Fruit fly (Drosophila melanogaster): ENCODE measurements around the gene CG4592.

CG4592 gene

DNA sequence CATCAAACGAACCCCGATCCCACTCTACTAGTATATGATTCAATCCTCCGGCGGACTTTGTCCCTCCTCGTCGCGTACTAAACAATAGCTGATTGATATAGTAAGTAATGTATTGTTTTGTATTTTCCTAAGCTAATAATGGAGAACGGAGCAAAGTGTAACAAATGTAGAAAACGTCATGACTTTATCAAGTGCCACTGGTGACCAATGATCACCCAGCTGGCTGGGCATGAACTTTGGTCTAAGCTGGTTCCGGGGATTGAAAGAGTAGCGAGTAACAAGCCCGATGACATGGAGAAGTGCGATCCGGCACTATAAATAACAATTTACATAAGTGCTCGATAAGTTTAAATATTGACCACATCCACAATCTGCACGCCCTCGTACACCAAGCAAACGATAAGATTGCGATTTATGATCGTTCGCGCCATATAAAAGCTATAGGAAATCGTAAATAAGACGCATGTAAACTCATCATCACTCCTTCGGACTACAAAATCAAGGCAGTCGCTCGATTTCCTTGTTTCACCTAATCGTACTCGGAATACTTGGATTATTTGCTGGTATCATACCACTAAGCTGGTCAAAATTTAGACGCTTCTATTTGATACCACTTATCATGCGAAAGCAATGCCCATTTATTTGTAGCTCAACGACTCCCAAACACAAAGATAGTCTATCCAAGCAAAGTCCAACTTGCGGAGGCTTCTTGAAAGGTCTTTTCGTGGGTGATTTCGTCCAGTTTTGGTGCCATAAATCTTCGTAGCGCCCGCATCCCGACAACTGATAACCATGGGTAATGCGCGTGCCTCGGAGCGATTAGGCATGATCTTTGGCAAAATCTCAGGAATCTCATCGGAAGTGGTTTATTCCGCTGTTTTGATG lies 28.0 kb downstream of the CG4592 start (continued):
- TF ChIP-seq exex (tag; optimal IDR thresholded peaks at IDR 0.05) = peak; percentile 88
- peak; percentile 65 for TF ChIP-seq sug (tag; optimal IDR thresholded peaks at IDR 0.05)
- TF ChIP-seq corto (GFP tag; optimal IDR thresholded peaks at IDR 0.05) = peak; percentile 58
- TF ChIP-seq CG6854 (GFP tag; optimal IDR thresholded peaks at IDR 0.05) = no peak
- TF ChIP-seq CG13296 (GFP tag; optimal IDR thresholded peaks at IDR 0.05) = peak; percentile 29
- no peak for TF ChIP-seq CTCF (GFP tag; optimal IDR thresholded peaks at IDR 0.05)
- peak; percentile 4 for TF ChIP-seq gro (GFP tag; optimal IDR thresholded peaks at IDR 0.05)
- TF ChIP-seq Pdp1 (GFP tag; optimal IDR thresholded peaks at IDR 0.05) = peak in 1 of 2 experiments; percentile 36
- TF ChIP-seq CG2678 (tag; optimal IDR thresholded peaks at IDR 0.05) = peak; percentile 3
- TF ChIP-seq Nf-YC (tag; optimal IDR thresholded peaks at IDR 0.05) = no peak
- peak; percentile 35 for TF ChIP-seq BtbVII (GFP tag; optimal IDR thresholded peaks at IDR 0.05)

DNA sequence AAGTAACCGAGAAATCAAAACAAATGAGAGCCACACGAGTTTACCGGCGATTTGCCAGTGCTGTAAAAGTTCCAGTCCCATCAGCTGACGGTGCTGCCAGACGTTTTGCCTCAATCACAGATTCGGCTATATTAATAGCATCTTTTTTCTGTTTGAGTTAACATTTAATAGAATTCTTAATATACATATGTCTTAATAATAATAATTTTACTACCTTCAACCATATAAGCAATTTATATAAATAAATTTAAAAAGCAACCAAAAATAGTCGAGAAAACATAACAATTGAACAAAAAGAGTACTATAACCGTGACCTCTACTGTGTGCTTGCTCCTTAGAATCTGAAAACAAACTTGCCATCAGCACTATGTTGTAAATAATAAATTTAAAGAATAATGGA lies 32.7 kb downstream of the CG4592 start, which contains the start of the genes CG13126 and CG4709:
CG13126 (minus strand) TSS at position 63 of the 400 bp plus-strand sequence.
CG4709 (plus strand) TSS at position 207 of the 400 bp plus-strand sequence.
- TF ChIP-seq ranshi (GFP tag; IDR thresholded peaks at IDR 0.05) (peak; percentile 91), CG34224 (GFP tag; IDR thresholded peaks at IDR 0.05; ENCODE audit: partially characterized antibody) (no peak), CG31224 (GFP tag; IDR thresholded peaks at IDR 0.05) (peak; percentile 79), pum (GFP tag; optimal IDR thresholded peaks at IDR 0.05) (peak; percentile 40), CG31441 (GFP tag; IDR thresholded peaks at IDR 0.05) (peak; percentile 99), CG15073 (GFP tag; optimal IDR thresholded peaks at IDR 0.05) (peak; percentile 57), lab (GFP tag; optimal IDR thresholded peaks at IDR 0.05) (peak; percentile 95), NfI (GFP tag; optimal IDR thresholded peaks at IDR 0.05) (peak; percentile 87), CG15011 (GFP tag; optimal IDR thresholded peaks at IDR 0.05) (peak; percentile 77), dpn (GFP tag; optimal IDR thresholded peaks at IDR 0.05) (peak; percentile 2 to 93), ewg (GFP tag; optimal IDR thresholded peaks at IDR 0.05) (peak; percentile 74), tio (GFP tag; optimal IDR thresholded peaks at IDR 0.05) (peak; percentile 78), Xrp1 (GFP tag; IDR thresholded peaks at IDR 0.05) (peak; percentile 97), CG15601 (tag; optimal IDR thresholded peaks at IDR 0.05) (peak; percentile 90), mld (GFP tag; IDR thresholded peaks at IDR 0.05; ENCODE audit: partially characterized antibody) (no peak), CG12942 (GFP tag; optimal IDR thresholded peaks at IDR 0.05) (peak; percentile 87), tna (GFP tag; IDR thresholded peaks at IDR 0.05; ENCODE audit: partially characterized antibody) (no peak), Hr3 (GFP tag; optimal IDR thresholded peaks at IDR 0.05) (peak; percentile 89), Rfx (GFP tag; IDR thresholded peaks at IDR 0.05) (peak; percentile 92), CG3163 (GFP tag; optimal IDR thresholded peaks at IDR 0.05) (no peak), CG5953 (GFP tag; IDR thresholded peaks at IDR 0.05) (peak; percentile 53), C15 (GFP tag; IDR thresholded peaks at IDR 0.05) (0 out of 3 replicates have a peak, but pooled peaks have one; percentile 20), tx (GFP tag; optimal IDR thresholded peaks at IDR 0.05) (no peak), fd102C (GFP tag; optimal IDR thresholded peaks at IDR 0.05) (peak; percentile 59), CG17568 (GFP tag; optimal IDR thresholded peaks at IDR 0.05) (peak; percentile 85), danr (GFP tag; IDR thresholded peaks at IDR 0.05) (peak; percentile 70), CG3726 (GFP tag; IDR thresholded peaks at IDR 0.05) (peak; percentile 81; the same call in 1 of the 3 replicates), Optix (GFP tag; IDR thresholded peaks at IDR 0.05) (peak; percentile 66; the same call in 2 of the 3 replicates), E2f1 (GFP tag; IDR thresholded peaks at IDR 0.05) (peak; percentile 87), pb (GFP tag; optimal IDR thresholded peaks at IDR 0.05) (no peak), CG10979 (tag; optimal IDR thresholded peaks at IDR 0.05) (peak; percentile 96), D19B (GFP tag; optimal IDR thresholded peaks at IDR 0.05) (peak; percentile 81), CG15269 (tag; optimal IDR thresholded peaks at IDR 0.05) (peak; percentile 91), so (GFP tag; IDR thresholded peaks at IDR 0.05) (peak; percentile 77; the same call in 2 of the 3 replicates), CG18764 (GFP tag; optimal IDR thresholded peaks at IDR 0.05) (peak; percentile 86), CoRest (tag; optimal IDR thresholded peaks at IDR 0.05) (peak; percentile 93), CG7556 (GFP tag; optimal IDR thresholded peaks at IDR 0.05) (peak; percentile 92)
